Fruit fly (Drosophila melanogaster): Measurements from ENCODE around the gene PGRP-SB2.

PGRP-SB2 gene

DNA sequence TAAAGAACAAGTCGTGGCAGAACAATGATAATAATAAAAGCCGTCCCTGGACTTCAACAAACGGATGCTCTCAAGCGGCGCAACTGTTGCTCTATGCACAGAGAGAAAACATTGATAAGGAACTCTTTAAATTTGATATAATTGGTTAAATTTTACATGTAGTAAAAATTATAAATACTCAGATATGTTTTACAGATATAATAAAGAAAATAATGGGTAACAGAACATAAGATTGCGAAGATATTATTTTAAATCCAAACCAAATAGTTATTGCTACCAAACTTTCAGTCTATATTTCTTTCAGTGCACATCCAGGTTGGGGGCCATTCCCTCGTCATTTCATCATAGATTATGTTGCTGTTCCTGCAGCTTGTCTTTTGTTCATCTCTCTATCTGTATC is 23.4 kb downstream of the PGRP-SB2 start (continued):
- TF ChIP-seq gsb-n (tag; optimal IDR thresholded peaks at IDR 0.05) = peak; percentile 44
- peak; percentile 79 for TF ChIP-seq Spps (tag; optimal IDR thresholded peaks at IDR 0.05)
- no peak for TF ChIP-seq CG13123 (GFP tag; optimal IDR thresholded peaks at IDR 0.05)
- peak; percentile 70 for TF ChIP-seq Blimp-1 (GFP tag; optimal IDR thresholded peaks at IDR 0.05)
- peak; percentile 20 for TF ChIP-seq CG12391 (tag; optimal IDR thresholded peaks at IDR 0.05)
- TF ChIP-seq fd96Cb (tag; optimal IDR thresholded peaks at IDR 0.05) = peak; percentile 31
- peak; percentile 61 for TF ChIP-seq CG33557 (GFP tag; optimal IDR thresholded peaks at IDR 0.05)
- TF ChIP-seq Bdp1 (GFP tag; optimal IDR thresholded peaks at IDR 0.05) = no peak
- TF ChIP-seq grn (GFP tag; optimal IDR thresholded peaks at IDR 0.05) = peak; percentile 40
- TF ChIP-seq CG8359 (GFP tag; optimal IDR thresholded peaks at IDR 0.05; ENCODE audit: borderline replicate concordance) = peak; percentile 3
- no peak for TF ChIP-seq trh (GFP tag; optimal IDR thresholded peaks at IDR 0.05)
- TF ChIP-seq CHES-1-like (GFP tag; optimal IDR thresholded peaks at IDR 0.05) = no peak
- no peak for TF ChIP-seq CG1832 (GFP tag; optimal IDR thresholded peaks at IDR 0.05)
- peak; percentile 70 for TF ChIP-seq CG18262 (tag; optimal IDR thresholded peaks at IDR 0.05)
- no peak for TF ChIP-seq CG43689 (GFP tag; IDR thresholded peaks at IDR 0.05)
- TF ChIP-seq CG17568 (GFP tag; optimal IDR thresholded peaks at IDR 0.05) = no peak
- no peak for TF ChIP-seq Side (GFP tag; optimal IDR thresholded peaks at IDR 0.05)
- TF ChIP-seq CG6765 (GFP tag; optimal IDR thresholded peaks at IDR 0.05) = no peak
- no peak for TF ChIP-seq h (optimal IDR thresholded peaks at IDR 0.05)
- no peak for TF ChIP-seq CG18011 (GFP tag; optimal IDR thresholded peaks at IDR 0.05)
- TF ChIP-seq Eip74EF (GFP tag; optimal IDR thresholded peaks at IDR 0.05) = peak in 1 of 2 experiments; percentile 26
- peak; percentile 38 for TF ChIP-seq CG17359 (tag; optimal IDR thresholded peaks at IDR 0.05)
- peak; percentile 18 for TF ChIP-seq unpg (GFP tag; optimal IDR thresholded peaks at IDR 0.05)
- TF ChIP-seq aop (GFP tag; IDR thresholded peaks at IDR 0.05) = no peak
- TF ChIP-seq Drgx (GFP tag; IDR thresholded peaks at IDR 0.05) = peak; percentile 59
- TF ChIP-seq CG2678 (tag; optimal IDR thresholded peaks at IDR 0.05) = peak; percentile 54
- peak; percentile 9 for TF ChIP-seq Ssrp (tag; optimal IDR thresholded peaks at IDR 0.05)
- TF ChIP-seq CG12659 (GFP tag; optimal IDR thresholded peaks at IDR 0.05) = no peak
- no peak for TF ChIP-seq crol (GFP tag; IDR thresholded peaks at IDR 0.05)
- TF ChIP-seq CG12071 (GFP tag; optimal IDR thresholded peaks at IDR 0.05) = no peak
- no peak for TF ChIP-seq pzg (GFP tag; optimal IDR thresholded peaks at IDR 0.05)
- TF ChIP-seq CG11247 (GFP tag; IDR thresholded peaks at IDR 0.05) = no peak
- TF ChIP-seq CG5245 (GFP tag; optimal IDR thresholded peaks at IDR 0.05) = peak; percentile 6
- no peak for TF ChIP-seq cas (GFP tag; IDR thresholded peaks at IDR 0.05)
- peak; percentile 36 for TF ChIP-seq CG4424 (GFP tag; optimal IDR thresholded peaks at IDR 0.05)
- TF ChIP-seq tin (GFP tag; optimal IDR thresholded peaks at IDR 0.05) = peak; percentile 40
- no peak for TF ChIP-seq vnd (GFP tag; IDR thresholded peaks at IDR 0.05; ENCODE audit: partially characterized antibody)
- no peak for TF ChIP-seq prd (optimal IDR thresholded peaks at IDR 0.05)
- peak; percentile 38; the same call in 1 of the 3 replicates for TF ChIP-seq prd (GFP tag; IDR thresholded peaks at IDR 0.05)
- TF ChIP-seq hkb (optimal IDR thresholded peaks at IDR 0.05) = no peak
- peak; percentile 45; the same call in 1 of the 2 replicates for TF ChIP-seq hkb (GFP tag; IDR thresholded peaks at IDR 0.05)
- no peak for TF ChIP-seq yki (optimal IDR thresholded peaks at IDR 0.05)
- TF ChIP-seq chn (GFP tag; optimal IDR thresholded peaks at IDR 0.05) = no peak
- TF ChIP-seq D19A (tag; optimal IDR thresholded peaks at IDR 0.05) = peak; percentile 59
- no peak for TF ChIP-seq Med (GFP tag)
- TF ChIP-seq CG8388 (GFP tag; optimal IDR thresholded peaks at IDR 0.05) = peak; percentile 49
- TF ChIP-seq Poxn (GFP tag; IDR thresholded peaks at IDR 0.05) = no peak
- TF ChIP-seq CG9727 (GFP tag; optimal IDR thresholded peaks at IDR 0.05) = peak; percentile 54
- no peak for TF ChIP-seq HmgD (GFP tag; optimal IDR thresholded peaks at IDR 0.05)
- peak; percentile 72 for TF ChIP-seq CG17361 (GFP tag; IDR thresholded peaks at IDR 0.05)
- peak; percentile 2 for TF ChIP-seq CG1233 (GFP tag; optimal IDR thresholded peaks at IDR 0.05)
- TF ChIP-seq CG10321 (GFP tag; IDR thresholded peaks at IDR 0.05) = no peak
